Worm (Caenorhabditis elegans) whole organism, L4 larva: ENCODE measurements around the gene tomm-70.

Experiments used
- D1046.2 ChIP-seq: fragments of 200-800 bp; sonication (Bioruptor generic); IDR thresholded peaks from 2 replicates; pipeline ENCODE4 v1.3.6; 2022; ENCODE audit warnings: missing genetic modification characterization, missing compliant biosample characterization
- F26F4.8 ChIP-seq: fragments of 200-800 bp; sonication (Bioruptor generic); conservative IDR thresholded peaks from 2 replicates; pipeline ENCODE4 v1.3.6; 2022; ENCODE audit warnings: missing genetic modification characterization, missing compliant biosample characterization
- F37D6.2 ChIP-seq: sonication (generic microtip); optimal IDR thresholded peaks from 2 replicates; lab custom pipeline; 2016; ENCODE audit warnings: mild to moderate bottlenecking, missing genetic modification characterization, missing compliant biosample characterization
- T26A8.4 ChIP-seq: fragments of 200-800 bp; sonication (Bioruptor generic); IDR thresholded peaks from 2 replicates; pipeline ENCODE4 v1.3.6; 2022; ENCODE audit warnings: missing genetic modification characterization, missing compliant biosample characterization
- Y5F2A.4 ChIP-seq: fragments of 200-800 bp; sonication (Bioruptor generic); optimal IDR thresholded peaks from 2 replicates; lab custom pipeline; 2018; ENCODE audit warnings: mild to moderate bottlenecking, missing genetic modification characterization, missing compliant biosample characterization
- ZK337.2 ChIP-seq: fragments of 200-800 bp; sonication (Bioruptor generic); IDR thresholded peaks from 2 replicates; pipeline ENCODE4 v1.3.6; 2022; ENCODE audit warnings: missing genetic modification reagents, missing genetic modification characterization, missing compliant biosample characterization
- ZK546.5 ChIP-seq, 2 experiments: sonication (generic microtip); optimal IDR thresholded peaks; 2 replicates each; lab custom pipeline; 2017; ENCODE audit warnings: missing biosample characterization in 2 of 2, missing genetic modification characterization in 2 of 2
- ama-1 ChIP-seq: fragments of 150-350 bp; optimal IDR thresholded peaks from 2 replicates; lab custom pipeline; 2014; ENCODE audit warnings: inconsistent platforms, mixed read lengths
- arid-1 ChIP-seq: fragments of 200-800 bp; sonication (Bioruptor generic); conservative IDR thresholded peaks from 2 replicates; pipeline ENCODE4 v1.3.6; 2022; ENCODE audit warnings: missing genetic modification reagents, missing genetic modification characterization, missing compliant biosample characterization
- ceh-32 ChIP-seq: sonication (generic microtip); optimal IDR thresholded peaks from 2 replicates; lab custom pipeline; 2016; ENCODE audit warnings: mild to moderate bottlenecking, missing genetic modification characterization, missing compliant biosample characterization; ENCODE audit not compliant: poor library complexity
- ceh-82 ChIP-seq: sonication (generic microtip); optimal IDR thresholded peaks from 2 replicates; lab custom pipeline; 2017; ENCODE audit warnings: missing biosample characterization, missing genetic modification characterization
- ctbp-1 ChIP-seq: fragments of 200-800 bp; sonication (Bioruptor generic); IDR thresholded peaks from 2 replicates; pipeline ENCODE4 v1.3.6; 2022; ENCODE audit warnings: missing genetic modification reagents, missing genetic modification characterization, missing compliant biosample characterization
- daf-16 ChIP-seq, 3 experiments: sonication (generic microtip); optimal IDR thresholded peaks; 2 replicates each; lab custom pipeline; 2016 to 2017; ENCODE audit warnings: missing genetic modification characterization in 3 of 3, missing genetic modification reagents in 3 of 3, mild to moderate bottlenecking in 2 of 3, missing compliant biosample characterization in 2 of 3, missing biosample characterization in 1 of 3, moderate library complexity in 1 of 3
- dmd-6 ChIP-seq: fragments of 200-800 bp; sonication (Bioruptor generic); IDR thresholded peaks from 2 replicates; pipeline ENCODE4 v1.3.6; 2022; ENCODE audit warnings: missing genetic modification reagents, missing genetic modification characterization, missing compliant biosample characterization
- dmd-8 ChIP-seq: fragments of 200-800 bp; sonication (Bioruptor generic); IDR thresholded peaks from 2 replicates; pipeline ENCODE4 v1.3.6; 2022; ENCODE audit warnings: missing genetic modification characterization, missing compliant biosample characterization
- dmd-9 ChIP-seq: fragments of 200-800 bp; sonication (Bioruptor generic); IDR thresholded peaks from 2 replicates; pipeline ENCODE4 v1.3.6; 2022; ENCODE audit warnings: missing genetic modification reagents, missing genetic modification characterization, missing compliant biosample characterization
- dve-1 ChIP-seq: sonication (generic microtip); optimal IDR thresholded peaks from 2 replicates; lab custom pipeline; 2017; ENCODE audit warnings: antibody characterized with exemption, mild to moderate bottlenecking, missing genetic modification characterization, missing compliant biosample characterization; ENCODE audit not compliant: insufficient read depth
- egl-43 ChIP-seq: fragments of 200-800 bp; sonication (Bioruptor generic); IDR thresholded peaks from 2 replicates; pipeline ENCODE4 v1.3.6; 2022; ENCODE audit warnings: missing genetic modification reagents, missing genetic modification characterization, missing compliant biosample characterization
- gei-8 ChIP-seq: fragments of 200-800 bp; sonication (Bioruptor generic); optimal IDR thresholded peaks from 2 replicates; lab custom pipeline; 2018; ENCODE audit warnings: mild to moderate bottlenecking, missing genetic modification characterization, missing compliant biosample characterization
- hif-1 ChIP-seq, 2 experiments: sonication (generic microtip); optimal IDR thresholded peaks; 2 replicates each; lab custom pipeline; 2016 to 2017; ENCODE audit warnings: missing compliant biosample characterization in 2 of 2, missing genetic modification characterization in 2 of 2, missing genetic modification reagents in 2 of 2, missing genotype in 2 of 2, mild to moderate bottlenecking in 1 of 2
- hlh-11 ChIP-seq: fragments of 200-800 bp; sonication (Bioruptor generic); optimal IDR thresholded peaks from 2 replicates; lab custom pipeline; 2018; ENCODE audit warnings: mild to moderate bottlenecking, missing genetic modification characterization, missing compliant biosample characterization
- hlh-30 ChIP-seq: sonication (generic microtip); optimal IDR thresholded peaks from 2 replicates; lab custom pipeline; 2017; ENCODE audit warnings: antibody characterized with exemption, mild to moderate bottlenecking, missing genetic modification characterization, missing compliant biosample characterization; ENCODE audit not compliant: insufficient read depth
- jun-1 ChIP-seq: fragments of 150-350 bp; optimal IDR thresholded peaks from 2 replicates; lab custom pipeline; 2014; ENCODE audit warnings: missing biosample characterization, missing genetic modification reagents, missing genetic modification characterization
- lin-1 ChIP-seq: fragments of 200-800 bp; sonication (Bioruptor generic); IDR thresholded peaks from 2 replicates; pipeline ENCODE4 v1.3.6; 2022; ENCODE audit warnings: missing genetic modification reagents, missing genetic modification characterization, missing compliant biosample characterization
- lin-13 ChIP-seq: fragments of 150-350 bp; optimal IDR thresholded peaks from 2 replicates; lab custom pipeline; 2014; ENCODE audit warnings: missing biosample characterization, missing genetic modification reagents, missing genetic modification characterization
- lin-29 ChIP-seq: fragments of 200-800 bp; sonication (Bioruptor generic); IDR thresholded peaks from 2 replicates; pipeline ENCODE4 v1.3.6; 2022; ENCODE audit warnings: missing genetic modification reagents, missing genetic modification characterization, missing compliant biosample characterization
- lin-38 ChIP-seq: fragments of 200-800 bp; sonication (Bioruptor generic); IDR thresholded peaks from 2 replicates; pipeline ENCODE4 v1.3.6; 2022; ENCODE audit warnings: missing genetic modification reagents, missing genetic modification characterization, missing compliant biosample characterization
- lsy-2 ChIP-seq, 2 experiments: fragments of 150-350 bp in 1 of 2; sonication (generic microtip) in 1 of 2; optimal IDR thresholded peaks; 2 replicates each; lab custom pipeline; 2014 to 2017; ENCODE audit warnings: missing biosample characterization in 2 of 2, missing genetic modification characterization in 2 of 2
- madf-9 ChIP-seq: fragments of 200-800 bp; sonication (Bioruptor generic); conservative IDR thresholded peaks from 2 replicates; pipeline ENCODE4 v1.3.6; 2022; ENCODE audit warnings: missing genetic modification reagents, missing genetic modification characterization, missing compliant biosample characterization
- mdt-29 ChIP-seq: fragments of 200-800 bp; sonication (Bioruptor generic); IDR thresholded peaks from 2 replicates; pipeline ENCODE4 v1.3.6; 2022; ENCODE audit warnings: missing genetic modification reagents, missing genetic modification characterization, missing compliant biosample characterization
- mep-1 ChIP-seq: fragments of 150-350 bp; sonication (generic microtip); optimal IDR thresholded peaks from 3 replicates; lab custom pipeline; 2014; ENCODE audit warnings: missing biosample characterization, missing genetic modification characterization
- mxl-3 ChIP-seq: fragments of 200-800 bp; sonication (Bioruptor generic); optimal IDR thresholded peaks from 2 replicates; lab custom pipeline; 2018; ENCODE audit warnings: mild to moderate bottlenecking, missing genetic modification characterization, missing compliant biosample characterization
- nhr-102 ChIP-seq: sonication (generic microtip); optimal IDR thresholded peaks from 2 replicates; lab custom pipeline; 2016; ENCODE audit warnings: mild to moderate bottlenecking, missing genetic modification characterization, moderate library complexity, missing compliant biosample characterization
- nhr-237 ChIP-seq: sonication (generic microtip); optimal IDR thresholded peaks from 2 replicates; lab custom pipeline; 2017; ENCODE audit warnings: missing biosample characterization, missing genetic modification characterization
- nhr-25 ChIP-seq: sonication (generic microtip); optimal IDR thresholded peaks from 2 replicates; lab custom pipeline; 2017; ENCODE audit warnings: missing genetic modification characterization, mild to moderate bottlenecking, missing compliant biosample characterization, antibody characterized with exemption, moderate library complexity, borderline replicate concordance; ENCODE audit not compliant: insufficient read depth
- nhr-41 ChIP-seq: fragments of 200-800 bp; sonication (Bioruptor generic); IDR thresholded peaks from 2 replicates; pipeline ENCODE4 v1.3.6; 2022; ENCODE audit warnings: missing genetic modification reagents, missing genetic modification characterization, missing compliant biosample characterization
- nhr-48 ChIP-seq: sonication (generic microtip); optimal IDR thresholded peaks from 2 replicates; lab custom pipeline; 2016; ENCODE audit warnings: mild to moderate bottlenecking, missing genetic modification characterization, missing compliant biosample characterization
- pha-4 ChIP-seq, 2 experiments: fragments of 150-350 bp in 1 of 2; fragments of 200-800 bp in 1 of 2; sonication (Bioruptor generic) in 1 of 2; IDR thresholded peaks in 1 of 2; optimal IDR thresholded peaks in 1 of 2; 2 replicates each; pipeline versions ENCODE4 v1.3.6 to Lab custom; 2014 to 2022; ENCODE audit warnings: missing genetic modification characterization in 2 of 2, missing genetic modification reagents in 2 of 2, missing biosample characterization in 1 of 2, missing compliant biosample characterization in 1 of 2
- pqm-1 ChIP-seq: sonication (generic microtip); optimal IDR thresholded peaks from 2 replicates; lab custom pipeline; 2017; ENCODE audit warnings: missing biosample characterization, missing genetic modification characterization
- rbr-2 ChIP-seq: sonication (generic microtip); optimal IDR thresholded peaks from 2 replicates; lab custom pipeline; 2016; ENCODE audit warnings: missing genotype, missing genetic modification characterization, missing compliant biosample characterization
- skn-1 ChIP-seq: fragments of 150-350 bp; optimal IDR thresholded peaks from 2 replicates; lab custom pipeline; 2014; ENCODE audit warnings: missing biosample characterization, missing genetic modification characterization
- snpc-1.2 ChIP-seq: fragments of 200-800 bp; sonication (Bioruptor generic); IDR thresholded peaks from 2 replicates; pipeline ENCODE4 v1.3.6; 2022; ENCODE audit warnings: missing genetic modification reagents, missing genetic modification characterization, missing compliant biosample characterization
- tra-1 ChIP-seq: fragments of 200-800 bp; sonication (Bioruptor generic); IDR thresholded peaks from 2 replicates; pipeline ENCODE4 v1.3.6; 2022; ENCODE audit warnings: missing genetic modification reagents, missing genetic modification characterization, missing compliant biosample characterization
- unc-62 ChIP-seq, 3 experiments: fragments of 150-350 bp in 1 of 3; sonication (generic microtip); optimal IDR thresholded peaks in 2 of 3; peaks in 1 of 3; 1 replicate in 1 of 3; 2 replicates in 2 of 3; lab custom pipeline; 2014 to 2017; ENCODE audit warnings: missing biosample characterization in 3 of 3, missing genetic modification characterization in 3 of 3, missing genetic modification reagents in 3 of 3, missing genotype in 1 of 3
- vab-7 ChIP-seq: fragments of 200-800 bp; sonication (Bioruptor generic); IDR thresholded peaks from 2 replicates; pipeline ENCODE4 v1.3.6; 2022; ENCODE audit warnings: missing genetic modification reagents, missing genetic modification characterization, missing compliant biosample characterization
- zag-1 ChIP-seq: fragments of 150-350 bp; optimal IDR thresholded peaks from 2 replicates; lab custom pipeline; 2014; ENCODE audit warnings: missing biosample characterization, missing genetic modification characterization

The tomm-70 gene

DNA sequence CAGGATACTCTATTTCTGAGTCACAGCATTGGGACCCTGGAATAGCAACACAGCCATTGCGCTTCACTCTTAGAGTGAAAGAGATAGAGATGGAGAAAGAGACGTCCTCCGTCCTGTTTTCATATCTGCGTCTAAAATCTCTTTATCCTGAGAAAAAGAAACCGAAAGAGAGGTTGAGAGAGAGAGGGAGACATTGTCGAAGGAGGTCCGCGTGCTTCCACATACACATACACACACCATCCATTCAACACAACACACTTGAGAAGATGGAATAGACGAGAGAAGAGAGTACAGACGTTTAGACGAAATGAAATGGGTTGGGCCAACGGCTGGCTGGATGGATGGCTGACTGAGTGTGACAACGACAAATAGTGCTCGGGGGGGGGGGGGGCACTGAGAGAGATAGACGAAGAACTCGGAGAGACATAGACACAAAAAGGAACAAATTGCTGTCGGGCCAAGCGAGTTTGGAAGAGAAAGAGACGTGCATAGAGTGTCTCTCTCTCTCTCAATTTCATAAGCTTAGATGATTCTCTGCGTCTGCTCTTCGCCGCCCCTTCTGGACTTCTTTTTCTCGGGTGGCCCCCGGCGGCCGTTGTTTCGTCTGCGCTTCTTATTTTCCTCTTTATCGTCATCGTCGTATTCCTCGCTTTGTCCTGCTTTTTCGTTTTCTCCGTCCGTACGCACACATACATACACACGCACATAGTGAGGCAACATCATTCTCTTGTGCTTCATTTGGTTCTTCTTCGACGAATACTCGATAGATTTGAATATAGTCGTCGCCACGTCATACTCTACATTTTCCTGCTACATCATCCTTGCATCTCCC is 45.6 kb upstream of the tomm-70 start, which contains the start of gene F54F2.6 (continued):
- TF ChIP-seq ceh-32 (tag; lab: Kevin White, UChicago): peak; percentile 12
- peak; percentile 67 for TF ChIP-seq tra-1 (GFP tag; lab: Robert Waterston, UW)
- peak; percentile 13; the same call in 1 of the 2 replicates for TF ChIP-seq ZK337.2 (GFP tag; lab: Robert Waterston, UW)
- TF ChIP-seq pha-4 (GFP tag; IDR thresholded peaks at IDR 0.05; lab: Robert Waterston, UW): peak; percentile 91
- peak; percentile 20 for TF ChIP-seq pha-4 (tag; optimal IDR thresholded peaks at IDR 0.05; lab: Kevin White, UChicago)
- TF ChIP-seq ZK546.5 (tag; optimal IDR thresholded peaks at IDR 0.05; lab: Kevin White, UChicago): no peak
- no peak for TF ChIP-seq ceh-82 (tag; lab: Kevin White, UChicago)
- no peak for TF ChIP-seq lin-29 (GFP tag; lab: Robert Waterston, UW)
- TF ChIP-seq gei-8: peak; percentile 62
- TF ChIP-seq unc-62 (GFP tag; optimal IDR thresholded peaks at IDR 0.05 in 1 of 2; lab: Kevin White, UChicago): peak in 1 of 2 experiments; percentile 100
- peak; percentile 89 for TF ChIP-seq unc-62 (tag; optimal IDR thresholded peaks at IDR 0.05; lab: Kevin White, UChicago)
- peak; percentile 5 for TF ChIP-seq ama-1
- peak; percentile 10 for TF ChIP-seq nhr-25 (tag; lab: Kevin White, UChicago)
- TF ChIP-seq dmd-8 (GFP tag; lab: Robert Waterston, UW): peak; percentile 67; the same call in 1 of the 2 replicates
- peak; percentile 57 for TF ChIP-seq lin-13 (GFP tag; lab: Kevin White, UChicago)
- TF ChIP-seq zag-1 (tag; lab: Kevin White, UChicago): peak; percentile 59
- 0 out of 2 replicates have a peak, but pooled peaks have one; percentile 66 for TF ChIP-seq D1046.2 (GFP tag; lab: Robert Waterston, UW)
- peak; percentile 93 for TF ChIP-seq rbr-2 (tag; lab: Kevin White, UChicago)
- no peak; the same call in 1 of the 2 replicates for TF ChIP-seq mdt-29 (GFP tag; lab: Robert Waterston, UW)
- peak; percentile 86 to 89 for TF ChIP-seq lsy-2 (tag; optimal IDR thresholded peaks at IDR 0.05; lab: Kevin White, UChicago)
- TF ChIP-seq dve-1 (tag; lab: Kevin White, UChicago): peak; percentile 38
- TF ChIP-seq snpc-1.2 (GFP tag; lab: Robert Waterston, UW): no peak
- TF ChIP-seq skn-1 (tag; lab: Kevin White, UChicago): no peak
- peak; percentile 78 for TF ChIP-seq dmd-6 (GFP tag; lab: Robert Waterston, UW)
- TF ChIP-seq T26A8.4: peak; percentile 75
- TF ChIP-seq madf-9 (GFP tag; lab: Robert Waterston, UW): 0 out of 2 replicates have a peak, but pooled peaks have one; percentile 4
- peak; percentile 35 for TF ChIP-seq pqm-1 (tag; lab: Kevin White, UChicago)
- peak; percentile 89 for TF ChIP-seq mxl-3 (GFP tag; lab: Kevin White, UChicago)
- TF ChIP-seq F37D6.2: peak; percentile 90
- peak; percentile 86 for TF ChIP-seq mep-1 (tag; lab: Kevin White, UChicago)
- TF ChIP-seq nhr-48 (tag; lab: Kevin White, UChicago): peak; percentile 86
- no peak for TF ChIP-seq vab-7 (GFP tag; lab: Robert Waterston, UW)
- TF ChIP-seq jun-1: peak; percentile 49
- TF ChIP-seq dmd-9 (GFP tag; lab: Robert Waterston, UW): no peak
- TF ChIP-seq Y5F2A.4 (GFP tag; lab: Kevin White, UChicago): no peak
- TF ChIP-seq nhr-102 (tag; lab: Kevin White, UChicago): peak; percentile 25
- TF ChIP-seq nhr-237 (tag; lab: Kevin White, UChicago): peak; percentile 13
- TF ChIP-seq lin-38 (GFP tag; lab: Robert Waterston, UW): peak; percentile 56
- TF ChIP-seq F26F4.8 (GFP tag; lab: Robert Waterston, UW): no peak
- TF ChIP-seq hlh-11 (tag; lab: Kevin White, UChicago): peak; percentile 98
- TF ChIP-seq hlh-30 (tag; lab: Kevin White, UChicago): peak; percentile 95
- peak; percentile 20 to 93 for TF ChIP-seq daf-16 (GFP tag; optimal IDR thresholded peaks at IDR 0.05; lab: Kevin White, UChicago)
- peak; percentile 8 for TF ChIP-seq daf-16 (tag; optimal IDR thresholded peaks at IDR 0.05; lab: Kevin White, UChicago)
- peak; percentile 58 for TF ChIP-seq lin-1 (GFP tag; lab: Robert Waterston, UW)
- 0 out of 2 replicates have a peak, but pooled peaks have one; percentile 5 for TF ChIP-seq arid-1 (GFP tag; lab: Robert Waterston, UW)
- peak; percentile 89 for TF ChIP-seq ctbp-1 (GFP tag; lab: Robert Waterston, UW)
- peak; percentile 79 for TF ChIP-seq egl-43 (GFP tag; lab: Robert Waterston, UW)
- TF ChIP-seq nhr-41 (GFP tag; lab: Robert Waterston, UW): no peak
- TF ChIP-seq hif-1 (tag; optimal IDR thresholded peaks at IDR 0.05; lab: Kevin White, UChicago): peak; percentile 65 to 85
